Fruit fly (Drosophila melanogaster) whole organism, prepupa: ENCODE measurements around the gene pall.

Experiments
- CG10631 ChIP-seq: fragments of 200-800 bp; sonication (Bioruptor generic); optimal IDR thresholded peaks from 2 replicates; lab custom pipeline; 2016; ENCODE audit warnings: missing biosample characterization, missing genetic modification characterization
- CG10669 ChIP-seq: fragments of 200-800 bp; sonication (Bioruptor generic); optimal IDR thresholded peaks from 3 replicates; lab custom pipeline; 2018; ENCODE audit warnings: missing biosample characterization, mild to moderate bottlenecking, missing genetic modification characterization, moderate library complexity
- CG11294 ChIP-seq: fragments of 200-800 bp; sonication (Bioruptor generic); IDR thresholded peaks from 2 replicates; pipeline ENCODE4 v1.3.6; 2022; ENCODE audit warnings: missing biosample characterization, missing genetic modification characterization
- CG11902 ChIP-seq: fragments of 200-800 bp; sonication (Bioruptor generic); optimal IDR thresholded peaks from 3 replicates; lab custom pipeline; 2016; ENCODE audit warnings: missing biosample characterization, missing genetic modification characterization
- CG15336 ChIP-seq: fragments of 200-800 bp; sonication (Bioruptor generic); IDR thresholded peaks from 2 replicates; pipeline ENCODE4 v1.3.6; 2022; ENCODE audit warnings: missing biosample characterization, missing genetic modification characterization
- CG1621 ChIP-seq: fragments of 200-800 bp; sonication (Bioruptor generic); optimal IDR thresholded peaks from 3 replicates; lab custom pipeline; 2018; ENCODE audit warnings: missing biosample characterization, mild to moderate bottlenecking, missing genetic modification characterization
- CG16779 ChIP-seq: fragments of 200-800 bp; sonication (Bioruptor generic); optimal IDR thresholded peaks from 3 replicates; lab custom pipeline; 2017; ENCODE audit warnings: missing biosample characterization, mild to moderate bottlenecking, missing genetic modification characterization
- CG3032 ChIP-seq: fragments of 200-800 bp; optimal IDR thresholded peaks from 2 replicates; lab custom pipeline; 2019; ENCODE audit warnings: missing biosample characterization, mild to moderate bottlenecking, missing genetic modification characterization, moderate library complexity
- CG31627 ChIP-seq: fragments of 200-800 bp; sonication (Bioruptor generic); optimal IDR thresholded peaks from 3 replicates; lab custom pipeline; 2016; ENCODE audit warnings: missing biosample characterization, missing genetic modification characterization
- CG32006 ChIP-seq: fragments of 200-800 bp; sonication (Bioruptor generic); optimal IDR thresholded peaks from 3 replicates; lab custom pipeline; 2017; ENCODE audit warnings: missing biosample characterization, mild to moderate bottlenecking, missing genetic modification characterization
- CG34406 ChIP-seq: fragments of 200-800 bp; sonication (Bioruptor generic); optimal IDR thresholded peaks from 3 replicates; lab custom pipeline; 2016; ENCODE audit warnings: missing biosample characterization, missing genetic modification characterization
- CG3919 ChIP-seq: fragments of 200-800 bp; sonication (Bioruptor generic); optimal IDR thresholded peaks from 3 replicates; lab custom pipeline; 2016; ENCODE audit warnings: missing biosample characterization, missing genetic modification characterization
- CG6163 ChIP-seq: fragments of 200-800 bp; sonication (Bioruptor generic); IDR thresholded peaks from 3 replicates; pipeline ENCODE4 v1.3.6; 2022; ENCODE audit warnings: missing biosample characterization, missing genetic modification characterization
- CG6276 ChIP-seq: fragments of 200-800 bp; sonication (Bioruptor generic); optimal IDR thresholded peaks from 2 replicates; lab custom pipeline; 2017; ENCODE audit warnings: missing biosample characterization, mild to moderate bottlenecking, missing genetic modification characterization
- CG6808 ChIP-seq: fragments of 200-800 bp; sonication (Bioruptor generic); optimal IDR thresholded peaks from 3 replicates; lab custom pipeline; 2017; ENCODE audit warnings: missing biosample characterization, missing genetic modification characterization, mild to moderate bottlenecking, moderate library complexity, missing genetic modification reagents
- CG6854 ChIP-seq: fragments of 200-800 bp; sonication (Bioruptor generic); optimal IDR thresholded peaks from 2 replicates; lab custom pipeline; 2017; ENCODE audit warnings: missing biosample characterization, mild to moderate bottlenecking, missing genetic modification characterization
- CG7368 ChIP-seq: fragments of 200-800 bp; sonication (Bioruptor generic); optimal IDR thresholded peaks from 3 replicates; lab custom pipeline; 2016; ENCODE audit warnings: missing biosample characterization, missing genetic modification characterization
- CG8119 ChIP-seq: fragments of 200-800 bp; sonication (Bioruptor generic); IDR thresholded peaks from 3 replicates; pipeline ENCODE4 v1.3.6; 2022; ENCODE audit warnings: missing biosample characterization, missing genetic modification characterization
- CG9139 ChIP-seq: fragments of 200-800 bp; sonication (Bioruptor generic); optimal IDR thresholded peaks from 3 replicates; lab custom pipeline; 2017; ENCODE audit warnings: missing biosample characterization, mild to moderate bottlenecking, missing genetic modification characterization
- Eip75B ChIP-seq: fragments of 200-800 bp; sonication (Bioruptor generic); optimal IDR thresholded peaks from 3 replicates; lab custom pipeline; 2016; ENCODE audit warnings: missing biosample characterization, missing genetic modification characterization
- Eip78C ChIP-seq: fragments of 200-800 bp; sonication (Bioruptor generic); peaks from one replicate; lab custom pipeline; 2016; ENCODE audit warnings: missing biosample characterization, missing genetic modification characterization
- Ets96B ChIP-seq: fragments of 200-800 bp; optimal IDR thresholded peaks from 2 replicates; lab custom pipeline; 2019; ENCODE audit warnings: missing biosample characterization, mild to moderate bottlenecking, missing genetic modification characterization, moderate library complexity
- Gug ChIP-seq: fragments of 200-800 bp; sonication (Bioruptor generic); IDR thresholded peaks from 2 replicates; pipeline ENCODE4 v1.3.6; 2022; ENCODE audit warnings: missing biosample characterization, missing genetic modification characterization
- Hr38 ChIP-seq: sonication (Bioruptor generic); optimal IDR thresholded peaks from 2 replicates; lab custom pipeline; 2016; ENCODE audit warnings: missing biosample characterization, missing genetic modification characterization
- Hr4 ChIP-seq: fragments of 200-800 bp; sonication (Bioruptor generic); optimal IDR thresholded peaks from 3 replicates; lab custom pipeline; 2016; ENCODE audit warnings: missing biosample characterization, missing genetic modification characterization
- Lpt ChIP-seq: fragments of 200-800 bp; sonication (Bioruptor generic); optimal IDR thresholded peaks from 3 replicates; lab custom pipeline; 2016; ENCODE audit warnings: missing biosample characterization, missing genetic modification characterization
- Met ChIP-seq: fragments of 200-800 bp; sonication (Bioruptor generic); optimal IDR thresholded peaks from 3 replicates; lab custom pipeline; 2016; ENCODE audit warnings: missing biosample characterization, missing genetic modification characterization
- OdsH ChIP-seq: fragments of 200-800 bp; sonication (Bioruptor generic); optimal IDR thresholded peaks from 3 replicates; lab custom pipeline; 2016; ENCODE audit warnings: missing biosample characterization, missing genetic modification characterization
- Smox ChIP-seq: fragments of 200-800 bp; sonication (Bioruptor generic); optimal IDR thresholded peaks from 3 replicates; lab custom pipeline; 2016; ENCODE audit warnings: missing biosample characterization, missing genetic modification characterization
- Sox14 ChIP-seq: fragments of 200-800 bp; sonication (Bioruptor generic); optimal IDR thresholded peaks from 3 replicates; lab custom pipeline; 2016; ENCODE audit warnings: missing biosample characterization, missing genetic modification characterization
- achi ChIP-seq: fragments of 200-800 bp; sonication (Bioruptor generic); optimal IDR thresholded peaks from 3 replicates; lab custom pipeline; 2016; ENCODE audit warnings: missing biosample characterization, missing genetic modification characterization
- cyc ChIP-seq: fragments of 200-800 bp; sonication (Bioruptor generic); optimal IDR thresholded peaks from 3 replicates; lab custom pipeline; 2016; ENCODE audit warnings: missing biosample characterization, missing genetic modification characterization
- dac ChIP-seq: fragments of 200-800 bp; sonication (Bioruptor generic); optimal IDR thresholded peaks from 2 replicates; lab custom pipeline; 2017; ENCODE audit warnings: missing biosample characterization, mild to moderate bottlenecking, missing genetic modification characterization
- dsx ChIP-seq: fragments of 200-800 bp; optimal IDR thresholded peaks from 3 replicates; lab custom pipeline; 2019; ENCODE audit warnings: missing biosample characterization, mild to moderate bottlenecking, missing genetic modification characterization, moderate library complexity; ENCODE audit not compliant: poor library complexity, severe bottlenecking
- esn ChIP-seq: fragments of 200-800 bp; sonication (Bioruptor generic); optimal IDR thresholded peaks from 2 replicates; lab custom pipeline; 2016; ENCODE audit warnings: missing biosample characterization, mild to moderate bottlenecking, missing genetic modification characterization, moderate library complexity
- fkh ChIP-seq: fragments of 200-800 bp; sonication (Bioruptor generic); optimal IDR thresholded peaks from 3 replicates; lab custom pipeline; 2017; ENCODE audit warnings: missing biosample characterization, mild to moderate bottlenecking, missing genetic modification characterization, moderate library complexity
- lz ChIP-seq: fragments of 200-800 bp; sonication (Bioruptor generic); optimal IDR thresholded peaks from 3 replicates; lab custom pipeline; 2016; ENCODE audit warnings: missing biosample characterization, missing genetic modification characterization
- net ChIP-seq: fragments of 200-800 bp; sonication (Bioruptor generic); optimal IDR thresholded peaks from 3 replicates; lab custom pipeline; 2016; ENCODE audit warnings: missing biosample characterization, missing genetic modification characterization
- pdm3 ChIP-seq: fragments of 200-800 bp; sonication (Bioruptor generic); optimal IDR thresholded peaks from 3 replicates; lab custom pipeline; 2016; ENCODE audit warnings: missing biosample characterization, missing genetic modification characterization
- salr ChIP-seq, 2 experiments: fragments of 200-800 bp; sonication (Bioruptor generic); optimal IDR thresholded peaks; 3 replicates each; lab custom pipeline; 2016 to 2018; ENCODE audit warnings: missing biosample characterization in 2 of 2, missing genetic modification characterization in 2 of 2, mild to moderate bottlenecking in 1 of 2
- spab ChIP-seq: fragments of 200-800 bp; sonication (Bioruptor generic); optimal IDR thresholded peaks from 2 replicates; lab custom pipeline; 2017; ENCODE audit warnings: missing biosample characterization, mild to moderate bottlenecking, missing genetic modification characterization, missing genetic modification reagents
- ss ChIP-seq, 2 experiments: fragments of 200-800 bp; sonication (Bioruptor generic); optimal IDR thresholded peaks; 2 replicates in 1 of 2; 3 replicates in 1 of 2; lab custom pipeline; 2017 to 2018; ENCODE audit warnings: mild to moderate bottlenecking in 2 of 2, missing biosample characterization in 2 of 2, missing genetic modification characterization in 2 of 2, moderate library complexity in 1 of 2
- svp ChIP-seq: fragments of 200-800 bp; sonication (Bioruptor generic); peaks from one replicate; lab custom pipeline; 2016; ENCODE audit warnings: missing biosample characterization, missing genetic modification characterization
- topi ChIP-seq: fragments of 200-800 bp; sonication (Bioruptor generic); optimal IDR thresholded peaks from 3 replicates; lab custom pipeline; 2016; ENCODE audit warnings: missing biosample characterization, missing genetic modification characterization
- vri ChIP-seq: fragments of 200-800 bp; sonication (Bioruptor generic); optimal IDR thresholded peaks from 3 replicates; lab custom pipeline; 2016; ENCODE audit warnings: missing biosample characterization, mild to moderate bottlenecking, missing genetic modification characterization

The pall gene

DNA sequence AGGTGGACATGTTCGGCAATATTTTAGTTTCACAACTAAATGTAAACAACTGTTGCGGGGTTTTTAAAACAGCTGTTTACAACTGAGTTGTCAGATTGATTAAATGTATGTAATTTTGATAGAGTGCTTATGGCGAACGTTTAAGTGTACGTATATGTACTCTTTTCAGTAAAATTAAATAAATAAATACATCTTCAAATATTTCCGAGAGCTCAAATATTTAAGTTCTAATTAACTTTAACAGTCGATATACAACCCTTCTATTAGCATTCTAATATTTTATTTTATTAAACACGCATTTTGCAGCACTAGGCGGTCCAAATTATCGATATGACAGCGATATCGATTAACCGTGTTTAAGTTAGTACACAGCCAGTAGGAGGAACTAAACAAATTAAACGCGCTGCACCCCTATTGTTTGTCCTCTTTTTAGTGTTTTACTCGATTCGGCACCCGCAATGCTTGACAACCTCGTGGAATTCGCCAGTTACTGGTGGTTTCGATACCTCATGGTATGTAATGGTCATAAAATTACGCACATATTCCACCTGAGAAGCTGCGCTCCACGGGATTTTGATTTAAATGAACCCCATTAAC lies 36.0 kb downstream of the pall start, which contains the start of the genes CG3448 and ghi (continued):
- TF ChIP-seq CG11902 (GFP tag; lab: Kevin White, UChicago) (no peak), Lpt (GFP tag; lab: Kevin White, UChicago) (peak; percentile 56), CG6276 (GFP tag; lab: Kevin White, UChicago) (no peak), CG7368 (GFP tag; lab: Kevin White, UChicago) (peak; percentile 54), Ets96B (peak; percentile 56), CG31627 (peak; percentile 23), CG32006 (GFP tag; lab: Kevin White, UChicago) (no peak), topi (peak; percentile 55), vri (peak; percentile 32)
- TF ChIP-seq, all 60 proteins: peak for 39

DNA sequence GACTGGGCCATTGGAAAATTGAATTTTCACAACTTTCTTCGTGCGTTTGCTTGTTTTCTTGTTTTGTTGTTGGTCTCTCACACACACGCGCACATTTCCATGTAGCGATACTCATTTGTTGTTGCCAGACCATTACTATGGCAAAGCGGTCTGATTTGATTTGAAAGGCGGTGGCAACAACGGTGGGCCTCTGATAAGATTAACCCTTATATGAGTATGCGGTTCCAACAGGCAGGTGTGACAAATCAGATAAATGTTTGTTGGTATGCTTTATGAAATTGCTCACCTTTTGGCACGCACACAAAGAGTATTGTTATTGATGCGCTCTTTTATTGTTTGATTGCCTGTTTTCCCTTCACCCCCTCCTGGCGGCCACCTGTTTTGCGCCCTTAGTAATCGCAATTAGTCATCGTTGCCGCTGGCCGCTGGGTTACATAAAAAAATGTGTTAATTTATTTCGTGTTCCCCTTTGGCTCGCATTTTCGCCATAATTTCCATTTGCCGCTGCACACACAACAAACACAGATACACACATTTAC lies 40.3 kb downstream of the pall start:
- TF ChIP-seq achi: no peak
- TF ChIP-seq Gug (GFP tag; lab: Robert Waterston, UW): peak; percentile 46
- TF ChIP-seq Lpt (GFP tag; lab: Kevin White, UChicago): peak; percentile 6
- no peak for TF ChIP-seq Hr4
- 0 out of 2 replicates have a peak, but pooled peaks have one; percentile 9 for TF ChIP-seq CG11294 (GFP tag; lab: Robert Waterston, UW)
- no peak for TF ChIP-seq CG31627
- TF ChIP-seq salr (GFP tag; optimal IDR thresholded peaks at IDR 0.05; lab: Kevin White, UChicago): no peak
- TF ChIP-seq CG10669 (GFP tag; lab: Kevin White, UChicago): no peak
- no peak for TF ChIP-seq CG1621 (tag; lab: Kevin White, UChicago)
- peak; percentile 31 for TF ChIP-seq CG32006 (GFP tag; lab: Kevin White, UChicago)
- peak; percentile 67 for TF ChIP-seq svp (GFP tag; lab: Kevin White, UChicago)
- TF ChIP-seq Eip78C: peak; percentile 51
- peak; percentile 19 for TF ChIP-seq net (GFP tag; lab: Kevin White, UChicago)
- peak; percentile 90 for TF ChIP-seq vri
- TF ChIP-seq CG15336 (GFP tag; lab: Robert Waterston, UW): peak; percentile 39

dm6 chr3L:9446731-9447238 lies 40.8 kb downstream of the pall start, which contains the start of gene CG3529:
Gene CG3529, plus strand, starts transcription at chr3L:9446864.
- peak; percentile 26 for TF ChIP-seq cyc (GFP tag; lab: Kevin White, UChicago)
- TF ChIP-seq dsx (GFP tag; lab: Kevin White, UChicago): no peak
- TF ChIP-seq Met (GFP tag; lab: Kevin White, UChicago): peak; percentile 47
- TF ChIP-seq Eip78C: peak; percentile 72
- TF ChIP-seq Eip75B (GFP tag; lab: Kevin White, UChicago): peak; percentile 33
- TF ChIP-seq CG8119 (GFP tag; lab: Robert Waterston, UW): no peak
- TF ChIP-seq achi: no peak
- TF ChIP-seq net (GFP tag; lab: Kevin White, UChicago): no peak
- TF ChIP-seq topi: no peak
- no peak for TF ChIP-seq dac (GFP tag; lab: Kevin White, UChicago)
- peak; percentile 64 for TF ChIP-seq svp (GFP tag; lab: Kevin White, UChicago)
- peak; percentile 25 for TF ChIP-seq CG10631
- TF ChIP-seq CG6163: 0 out of 3 replicates have a peak, but pooled peaks have one; percentile 38
- peak; percentile 24 for TF ChIP-seq Smox
- no peak for TF ChIP-seq Hr38 (GFP tag; lab: Kevin White, UChicago)
- peak; percentile 56 for TF ChIP-seq CG6854
- peak; percentile 8 for TF ChIP-seq OdsH
- no peak for TF ChIP-seq vri
- TF ChIP-seq pdm3 (GFP tag; lab: Kevin White, UChicago): peak; percentile 4
- peak; percentile 62 for TF ChIP-seq CG6808 (GFP tag; lab: Kevin White, UChicago)
- peak; percentile 25 for TF ChIP-seq Sox14 (GFP tag; lab: Kevin White, UChicago)
- TF ChIP-seq CG3032 (tag; lab: Kevin White, UChicago): peak; percentile 7
- TF ChIP-seq Gug (GFP tag; lab: Robert Waterston, UW): no peak
- no peak for TF ChIP-seq spab
- peak in 1 of 2 experiments; percentile 61 for TF ChIP-seq ss (GFP tag; optimal IDR thresholded peaks at IDR 0.05; lab: Kevin White, UChicago)
- TF ChIP-seq CG34406: no peak
- TF ChIP-seq CG6276 (GFP tag; lab: Kevin White, UChicago): no peak
- peak; percentile 92 for TF ChIP-seq fkh (GFP tag; lab: Kevin White, UChicago)
- peak; percentile 8 for TF ChIP-seq CG16779
- TF ChIP-seq esn (GFP tag; lab: Kevin White, UChicago): peak; percentile 29
- TF ChIP-seq CG3919 (GFP tag; lab: Kevin White, UChicago): no peak
- peak; percentile 26 for TF ChIP-seq lz
- peak; percentile 13 for TF ChIP-seq Hr4
- no peak for TF ChIP-seq CG9139 (GFP tag; lab: Kevin White, UChicago)
- TF ChIP-seq CG31627: peak; percentile 5
